Worm (Caenorhabditis elegans) whole organism, midembryonic: Measurements from ENCODE around the gene rpap-2.

Source experiments
- ztf-23 ChIP-seq: fragments of 200-800 bp; sonication (Bioruptor generic); IDR thresholded peaks from 2 replicates; pipeline ENCODE4 v1.3.6; 2022; ENCODE audit warnings: missing genetic modification reagents, missing genetic modification characterization, missing compliant biosample characterization
- ztf-29 ChIP-seq: fragments of 200-800 bp; sonication (Bioruptor generic); IDR thresholded peaks from 2 replicates; pipeline ENCODE4 v1.3.6; 2022; ENCODE audit warnings: missing genetic modification reagents, missing genetic modification characterization, missing compliant biosample characterization

DNA sequence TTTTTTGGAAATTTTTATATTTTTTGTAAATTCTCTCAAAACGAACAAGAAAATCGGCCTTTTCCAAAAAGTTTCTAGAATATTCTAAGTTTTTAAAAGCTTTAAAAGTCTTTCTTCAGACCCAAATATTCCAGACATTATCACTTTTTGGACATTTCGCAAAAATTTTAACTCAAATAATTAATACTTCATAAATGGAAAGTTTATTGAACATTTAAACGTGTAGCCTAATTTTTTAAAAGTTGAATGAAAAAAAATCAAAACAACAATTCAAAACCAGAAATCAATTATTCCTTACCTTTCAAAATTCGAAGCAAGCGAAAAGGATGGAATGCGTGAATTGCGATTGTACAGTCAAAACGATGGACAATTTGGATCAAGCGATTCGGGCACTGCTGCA, 48.0 kb upstream of the rpap-2 start, which contains the start of gene ZK637.15:
- TF ChIP-seq ztf-23 (GFP tag; lab: Robert Waterston, UW) = no peak
- TF ChIP-seq ztf-29 (GFP tag; lab: Robert Waterston, UW) = no peak
